Worm (Caenorhabditis elegans) whole organism, mixed stage, embryonic: ENCODE results near the gene clec-229.

Experiments used
- ceh-43 ChIP-seq: fragments of 200-800 bp; sonication (Bioruptor generic); optimal IDR thresholded peaks from 2 replicates; lab custom pipeline; 2018; ENCODE audit warnings: mild to moderate bottlenecking, missing genetic modification characterization, moderate library complexity, missing compliant biosample characterization
- cnd-1 ChIP-seq: fragments of 200-800 bp; sonication (Bioruptor generic); optimal IDR thresholded peaks from 2 replicates; lab custom pipeline; 2018; ENCODE audit warnings: mild to moderate bottlenecking, missing genetic modification characterization, missing compliant biosample characterization
- elt-3 ChIP-seq: fragments of 150-350 bp; optimal IDR thresholded peaks from 2 replicates; lab custom pipeline; 2014; ENCODE audit warnings: missing biosample characterization, missing genetic modification characterization
- lsy-2 ChIP-seq: fragments of 150-350 bp; optimal IDR thresholded peaks from 2 replicates; lab custom pipeline; 2014; ENCODE audit warnings: missing biosample characterization, missing genetic modification characterization
- nhr-12 ChIP-seq: fragments of 150-350 bp; optimal IDR thresholded peaks from 2 replicates; lab custom pipeline; 2014; ENCODE audit warnings: missing biosample characterization, missing genetic modification characterization
- nhr-76 ChIP-seq: sonication (generic microtip); optimal IDR thresholded peaks from 2 replicates; lab custom pipeline; 2017; ENCODE audit warnings: missing biosample characterization, missing genetic modification characterization
- pha-4 ChIP-seq: fragments of 150-350 bp; optimal IDR thresholded peaks from 2 replicates; lab custom pipeline; 2018; ENCODE audit warnings: missing biosample characterization, missing genetic modification reagents, missing genetic modification characterization
- snpc-4 ChIP-seq: fragments of 150-350 bp; optimal IDR thresholded peaks from 2 replicates; lab custom pipeline; 2014; ENCODE audit warnings: missing biosample characterization, missing genetic modification characterization
- unc-39 ChIP-seq: fragments of 150-350 bp; optimal IDR thresholded peaks from 2 replicates; lab custom pipeline; 2014; ENCODE audit warnings: missing biosample characterization, missing genetic modification characterization
- ztf-11 ChIP-seq: fragments of 150-350 bp; optimal IDR thresholded peaks from 2 replicates; lab custom pipeline; 2014; ENCODE audit warnings: missing biosample characterization, missing genetic modification characterization

DNA sequence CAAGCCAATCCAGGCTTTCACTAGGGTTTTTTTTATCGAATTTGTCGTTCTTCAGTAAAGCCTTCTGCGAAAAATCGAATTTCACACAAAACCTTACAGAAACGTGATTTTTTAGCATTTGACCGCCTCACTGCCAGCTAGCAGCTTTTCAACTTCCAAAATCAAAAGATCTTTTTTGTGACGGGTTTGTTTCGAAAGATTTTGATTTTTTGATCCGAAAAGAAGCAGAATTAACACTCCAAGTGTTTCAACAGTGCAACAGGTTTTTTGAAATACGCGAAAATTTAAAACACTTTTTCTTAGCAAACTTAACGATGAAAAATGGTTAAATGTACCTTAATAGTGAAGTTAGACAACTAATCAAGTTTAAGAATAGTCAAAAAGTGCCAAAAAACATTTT lies at the start of gene clec-229:
- TF ChIP-seq snpc-4 (no peak), cnd-1 (tag; lab: Kevin White, UChicago) (no peak), elt-3 (no peak), ztf-11 (tag; lab: Kevin White, UChicago) (no peak), nhr-12 (no peak), lsy-2 (tag; lab: Kevin White, UChicago) (no peak), ceh-43 (GFP tag; lab: Kevin White, UChicago) (no peak), unc-39 (no peak), pha-4 (tag; lab: Kevin White, UChicago) (no peak), nhr-76 (tag; lab: Kevin White, UChicago) (no peak)
